Worm (Caenorhabditis elegans): ENCODE data around the gene spat-2.

Gene spat-2

DNA sequence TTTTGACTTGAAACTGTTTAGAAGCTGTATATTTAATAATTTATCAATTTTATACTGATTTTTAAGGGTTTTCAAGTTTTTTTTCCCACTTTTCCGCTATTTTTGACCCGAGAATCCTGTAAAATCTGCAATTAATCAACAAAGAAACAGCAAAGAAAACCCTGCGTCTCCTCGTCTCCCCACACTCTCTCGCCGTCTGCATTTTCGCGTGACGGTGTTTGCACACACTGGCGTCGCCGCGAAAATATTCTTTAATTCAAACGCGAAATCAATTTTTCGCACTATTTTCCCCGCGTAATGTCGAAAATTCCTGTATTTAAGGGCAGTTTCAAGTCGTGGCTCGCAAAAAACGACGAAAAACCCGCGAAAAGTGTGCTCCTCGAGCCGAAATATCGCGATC, 26.5 kb downstream of the spat-2 start, which contains the start of gene rsa-2:
Gene rsa-2 (plus strand): TSS at position 221 of the 400 bp plus-strand sequence.
- TF ChIP-seq hmg-1.2 (GFP tag; IDR thresholded peaks at IDR 0.05): peak; percentile 95
- peak; percentile 76 for TF ChIP-seq dox-1 (GFP tag; IDR thresholded peaks at IDR 0.05)
- TF ChIP-seq nfyb-1 (GFP tag; IDR thresholded peaks at IDR 0.05): peak; percentile 39; the same call in 1 of the 2 replicates
- no peak for TF ChIP-seq cebp-2 (GFP tag; IDR thresholded peaks at IDR 0.05)
- peak; percentile 38 for TF ChIP-seq lin-40 (tag; optimal IDR thresholded peaks at IDR 0.05)
- TF ChIP-seq zfh-2 (GFP tag; conservative IDR thresholded peaks at IDR 0.05): no peak
- TF ChIP-seq egl-44 (GFP tag; IDR thresholded peaks at IDR 0.05): no peak
- no peak for TF ChIP-seq pha-4 (tag; optimal IDR thresholded peaks at IDR 0.05)
- no peak for TF ChIP-seq mel-28 (tag; optimal IDR thresholded peaks at IDR 0.05; ENCODE audit: borderline replicate concordance)
- TF ChIP-seq ztf-6 (GFP tag; IDR thresholded peaks at IDR 0.05): no peak
- TF ChIP-seq lsy-27 (tag; optimal IDR thresholded peaks at IDR 0.05; ENCODE audit: borderline replicate concordance, insufficient read depth): no peak
- TF ChIP-seq hlh-12 (tag; optimal IDR thresholded peaks at IDR 0.05): no peak
- TF ChIP-seq B0019.2 (GFP tag; conservative IDR thresholded peaks at IDR 0.05): peak; percentile 64
- no peak for TF ChIP-seq K11D2.4 (GFP tag; IDR thresholded peaks at IDR 0.05)
- peak; percentile 51; the same call in 1 of the 2 replicates for TF ChIP-seq pbrm-1 (GFP tag; IDR thresholded peaks at IDR 0.05)
- TF ChIP-seq nhr-27 (tag; optimal IDR thresholded peaks at IDR 0.05): no peak
- peak; percentile 73 for TF ChIP-seq mcd-1 (GFP tag; IDR thresholded peaks at IDR 0.05)
- no peak for TF ChIP-seq hrde-1 (tag; optimal IDR thresholded peaks at IDR 0.05; ENCODE audit: borderline replicate concordance)
- 0 out of 2 replicates have a peak, but pooled peaks have one; percentile 33 for TF ChIP-seq Y53G8AR.9 (GFP tag; conservative IDR thresholded peaks at IDR 0.05)
- peak; percentile 86 for TF ChIP-seq lin-54 (GFP tag; optimal IDR thresholded peaks at IDR 0.05)
- no peak for TF ChIP-seq F23B12.7 (tag; optimal IDR thresholded peaks at IDR 0.05; ENCODE audit: insufficient read depth)
- no peak for TF ChIP-seq sdz-38 (tag; optimal IDR thresholded peaks at IDR 0.05)
- TF ChIP-seq somi-1 (GFP tag; optimal IDR thresholded peaks at IDR 0.05): no peak
- no peak for TF ChIP-seq mes-4 (tag; optimal IDR thresholded peaks at IDR 0.05)
- TF ChIP-seq madf-6 (GFP tag; IDR thresholded peaks at IDR 0.05): peak; percentile 93
- TF ChIP-seq hsf-1 (GFP tag; IDR thresholded peaks at IDR 0.05): peak; percentile 66
- peak; percentile 48 for TF ChIP-seq tbp1 (GFP tag; optimal IDR thresholded peaks at IDR 0.05)
- TF ChIP-seq C17E4.6 (GFP tag; IDR thresholded peaks at IDR 0.05): no peak
- peak; percentile 73 for TF ChIP-seq ceh-91 (GFP tag; IDR thresholded peaks at IDR 0.05)
- TF ChIP-seq zim-3 (tag; optimal IDR thresholded peaks at IDR 0.05): peak; percentile 37
- no peak for TF ChIP-seq Y53F4B.3 (GFP tag; IDR thresholded peaks at IDR 0.05)
- TF ChIP-seq ceh-27 (GFP tag; optimal IDR thresholded peaks at IDR 0.05): no peak
- peak; percentile 69 for TF ChIP-seq D2030.7 (GFP tag; IDR thresholded peaks at IDR 0.05)
- TF ChIP-seq nfya-1 (tag; optimal IDR thresholded peaks at IDR 0.05; ENCODE audit: borderline replicate concordance, insufficient read depth): no peak
- peak; percentile 39 for TF ChIP-seq snpc-1.1 (tag; optimal IDR thresholded peaks at IDR 0.05; ENCODE audit: insufficient read depth)
- 0 out of 2 replicates have a peak, but pooled peaks have one; percentile 35 for TF ChIP-seq lir-1 (GFP tag; conservative IDR thresholded peaks at IDR 0.05)
- peak; percentile 78 for TF ChIP-seq him-1 (tag; optimal IDR thresholded peaks at IDR 0.05)
- TF ChIP-seq cebp-1 (GFP tag; IDR thresholded peaks at IDR 0.05): no peak
- peak; percentile 29 for TF ChIP-seq cebp-1 (tag; optimal IDR thresholded peaks at IDR 0.05)
- no peak for TF ChIP-seq hlh-26 (GFP tag; conservative IDR thresholded peaks at IDR 0.05)
- TF ChIP-seq F52B5.7 (tag; optimal IDR thresholded peaks at IDR 0.05): no peak
- no peak for TF ChIP-seq ceh-79 (tag; optimal IDR thresholded peaks at IDR 0.05)
- TF ChIP-seq aptf-3 (GFP tag; IDR thresholded peaks at IDR 0.05): no peak
- no peak for TF ChIP-seq ztf-22 (GFP tag; optimal IDR thresholded peaks at IDR 0.05)
- no peak for TF ChIP-seq F57C9.4 (tag; optimal IDR thresholded peaks at IDR 0.05)
- TF ChIP-seq nhr-90 (tag; optimal IDR thresholded peaks at IDR 0.05): no peak
- TF ChIP-seq nfya-2 (GFP tag; IDR thresholded peaks at IDR 0.05): no peak
- 0 out of 2 replicates have a peak, but pooled peaks have one; percentile 33 for TF ChIP-seq Y95B8A.8 (GFP tag; IDR thresholded peaks at IDR 0.05)
